Worm (Caenorhabditis elegans): Measurements from ENCODE around the gene T05B9.1.

Gene T05B9.1

ce11 chrII:11283803-11284202, 22.8 kb upstream of the T05B9.1 start:
- no peak for TF ChIP-seq unc-62 (GFP tag; optimal IDR thresholded peaks at IDR 0.05 in 1 of 2)
- TF ChIP-seq unc-62 (tag; optimal IDR thresholded peaks at IDR 0.05): no peak
- no peak for TF ChIP-seq lin-39 (tag; optimal IDR thresholded peaks at IDR 0.05)
- no peak for TF ChIP-seq zfp-3 (GFP tag; conservative IDR thresholded peaks at IDR 0.05)
- peak; percentile 6 for TF ChIP-seq nhr-28 (tag; optimal IDR thresholded peaks at IDR 0.05)
- TF ChIP-seq ZK546.5 (tag; optimal IDR thresholded peaks at IDR 0.05): no peak
- no peak for TF ChIP-seq nhr-11 (tag; optimal IDR thresholded peaks at IDR 0.05)
- peak; percentile 71 for TF ChIP-seq pqm-1 (tag; optimal IDR thresholded peaks at IDR 0.05)
- TF ChIP-seq daf-16 (GFP tag; optimal IDR thresholded peaks at IDR 0.05): no peak
- peak; percentile 29 for TF ChIP-seq daf-16 (tag; optimal IDR thresholded peaks at IDR 0.05)
- no peak for TF ChIP-seq ama-1 (optimal IDR thresholded peaks at IDR 0.05)

DNA sequence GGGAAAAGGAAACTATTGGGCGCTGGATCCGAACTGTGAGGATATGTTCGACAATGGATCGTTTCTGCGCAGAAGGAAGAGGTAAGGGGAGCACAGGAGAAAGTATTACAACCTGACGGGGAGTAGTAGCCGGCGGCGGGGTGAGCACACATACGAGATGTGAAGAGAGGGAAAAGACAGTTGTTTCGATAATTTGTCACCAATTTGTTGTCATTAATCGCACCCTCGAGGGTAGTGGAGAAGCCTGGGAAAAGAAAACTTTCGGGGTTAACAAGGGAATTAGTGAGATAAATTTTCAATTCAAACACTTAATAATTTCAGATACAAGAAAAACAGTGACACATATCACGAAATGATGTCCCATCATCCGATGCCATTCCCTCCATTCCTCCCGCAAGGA, 22.0 kb upstream of the T05B9.1 start:
- no peak for TF ChIP-seq nhr-10 (tag; optimal IDR thresholded peaks at IDR 0.05)
- no peak for TF ChIP-seq jun-1 (tag; optimal IDR thresholded peaks at IDR 0.05)
- TF ChIP-seq hif-1 (tag; optimal IDR thresholded peaks at IDR 0.05): no peak
- TF ChIP-seq F37D6.2 (tag; optimal IDR thresholded peaks at IDR 0.05): no peak
- TF ChIP-seq hlh-11 (tag; optimal IDR thresholded peaks at IDR 0.05): no peak
- TF ChIP-seq mxl-3 (GFP tag; optimal IDR thresholded peaks at IDR 0.05): no peak
- no peak for TF ChIP-seq dmd-8 (GFP tag; IDR thresholded peaks at IDR 0.05)
- no peak for TF ChIP-seq daf-12 (tag; optimal IDR thresholded peaks at IDR 0.05)
- TF ChIP-seq nhr-102 (tag; optimal IDR thresholded peaks at IDR 0.05): no peak

DNA sequence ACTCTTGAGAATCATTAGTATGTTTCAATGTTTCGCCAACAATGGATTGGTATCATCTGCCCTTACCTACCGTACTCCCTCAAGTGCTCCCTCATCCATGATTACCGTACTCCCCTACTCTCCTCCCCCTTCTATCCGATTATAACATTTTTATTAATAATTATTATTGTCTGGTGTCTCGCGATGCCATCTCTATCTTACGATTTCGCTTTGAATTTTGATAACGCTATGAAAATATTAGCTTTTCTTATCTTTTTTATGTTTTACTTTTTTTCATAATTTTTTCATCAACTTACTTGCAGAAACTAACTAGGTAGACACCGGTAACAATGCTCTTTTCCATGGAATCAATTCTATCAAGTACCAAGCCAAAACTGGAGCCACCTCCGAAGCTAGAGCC, 20.7 kb upstream of the T05B9.1 start, which contains the start of gene unc-130:
unc-130 (plus strand) TSS at position 301 of the 400 bp plus-strand sequence.
- TF ChIP-seq ZK337.2 (GFP tag; IDR thresholded peaks at IDR 0.05) (no peak), lin-29 (GFP tag; IDR thresholded peaks at IDR 0.05) (no peak), unc-62 (GFP tag; optimal IDR thresholded peaks at IDR 0.05 in 1 of 2) (no peak), unc-62 (tag; optimal IDR thresholded peaks at IDR 0.05) (no peak), hmg-1.1 (GFP tag; IDR thresholded peaks at IDR 0.05) (no peak), zip-11 (GFP tag; IDR thresholded peaks at IDR 0.05) (no peak), nhr-10 (tag; optimal IDR thresholded peaks at IDR 0.05) (no peak), F49E8.2 (tag; optimal IDR thresholded peaks at IDR 0.05; ENCODE audit: borderline replicate concordance) (no peak), zfp-3 (GFP tag; conservative IDR thresholded peaks at IDR 0.05) (no peak), unc-130 (GFP tag; optimal IDR thresholded peaks at IDR 0.05) (no peak), nhr-48 (tag; optimal IDR thresholded peaks at IDR 0.05) (no peak), ceh-32 (tag; optimal IDR thresholded peaks at IDR 0.05; ENCODE audit: poor library complexity) (no peak), ces-1 (GFP tag; optimal IDR thresholded peaks at IDR 0.05) (no peak), tra-1 (GFP tag; IDR thresholded peaks at IDR 0.05) (no peak), madf-5 (GFP tag; IDR thresholded peaks at IDR 0.05) (no peak), fos-1 (tag; optimal IDR thresholded peaks at IDR 0.05) (no peak), php-3 (GFP tag; IDR thresholded peaks at IDR 0.05) (no peak), daf-16 (GFP tag; optimal IDR thresholded peaks at IDR 0.05) (no peak), daf-16 (tag; optimal IDR thresholded peaks at IDR 0.05) (no peak)

DNA sequence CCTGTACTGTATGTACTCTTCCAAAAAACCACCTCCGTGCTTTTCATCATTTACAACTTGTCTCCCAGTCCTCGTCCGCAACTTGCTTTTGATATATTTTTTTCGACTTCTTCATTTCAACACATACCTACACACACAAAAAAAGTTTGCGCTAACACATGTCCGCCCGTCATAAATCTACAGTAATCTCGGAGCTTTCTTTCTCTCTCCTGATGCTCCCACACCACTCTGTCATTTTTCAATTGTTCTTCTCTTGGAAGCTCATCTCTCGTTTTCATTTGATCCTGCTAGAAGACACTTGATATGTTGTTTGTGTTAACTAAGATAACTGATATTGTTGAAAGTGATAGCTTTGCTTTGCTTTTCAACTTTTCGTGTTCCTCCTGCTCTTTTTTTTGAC, 20.2 kb upstream of the T05B9.1 start:
- TF ChIP-seq mdl-1 (tag; optimal IDR thresholded peaks at IDR 0.05): no peak
- no peak for TF ChIP-seq daf-8 (GFP tag; IDR thresholded peaks at IDR 0.05)
- no peak for TF ChIP-seq arid-1 (GFP tag; conservative IDR thresholded peaks at IDR 0.05)
- no peak for TF ChIP-seq aly-2 (tag; optimal IDR thresholded peaks at IDR 0.05)
- no peak for TF ChIP-seq zip-11 (GFP tag; IDR thresholded peaks at IDR 0.05)
- TF ChIP-seq pha-4 (GFP tag; IDR thresholded peaks at IDR 0.05): no peak
- no peak for TF ChIP-seq pha-4 (tag; optimal IDR thresholded peaks at IDR 0.05)
- TF ChIP-seq madf-5 (GFP tag; IDR thresholded peaks at IDR 0.05): no peak
- no peak for TF ChIP-seq cey-2 (tag; optimal IDR thresholded peaks at IDR 0.05; ENCODE audit: borderline replicate concordance, insufficient read depth)
- TF ChIP-seq mep-1 (tag; optimal IDR thresholded peaks at IDR 0.05): no peak
- TF ChIP-seq dmd-6 (GFP tag; IDR thresholded peaks at IDR 0.05): no peak
- no peak for TF ChIP-seq mxl-3 (GFP tag; optimal IDR thresholded peaks at IDR 0.05)
- no peak for TF ChIP-seq ceh-32 (tag; optimal IDR thresholded peaks at IDR 0.05; ENCODE audit: poor library complexity)
- TF ChIP-seq F10B5.3 (tag; optimal IDR thresholded peaks at IDR 0.05): no peak
- TF ChIP-seq mxl-2 (GFP tag; conservative IDR thresholded peaks at IDR 0.05): no peak
- no peak for TF ChIP-seq lin-29 (GFP tag; IDR thresholded peaks at IDR 0.05)
- no peak for TF ChIP-seq Y5F2A.4 (GFP tag; optimal IDR thresholded peaks at IDR 0.05)
- TF ChIP-seq daf-16 (GFP tag; optimal IDR thresholded peaks at IDR 0.05): no peak
- TF ChIP-seq daf-16 (tag; optimal IDR thresholded peaks at IDR 0.05): no peak
- TF ChIP-seq daf-12 (tag; optimal IDR thresholded peaks at IDR 0.05): no peak
- no peak for TF ChIP-seq F44E2.7 (GFP tag; IDR thresholded peaks at IDR 0.05)
- TF ChIP-seq F37D6.2 (tag; optimal IDR thresholded peaks at IDR 0.05): no peak
